Worm (Caenorhabditis elegans): ENCODE measurements around the gene T26C12.1.

DNA sequence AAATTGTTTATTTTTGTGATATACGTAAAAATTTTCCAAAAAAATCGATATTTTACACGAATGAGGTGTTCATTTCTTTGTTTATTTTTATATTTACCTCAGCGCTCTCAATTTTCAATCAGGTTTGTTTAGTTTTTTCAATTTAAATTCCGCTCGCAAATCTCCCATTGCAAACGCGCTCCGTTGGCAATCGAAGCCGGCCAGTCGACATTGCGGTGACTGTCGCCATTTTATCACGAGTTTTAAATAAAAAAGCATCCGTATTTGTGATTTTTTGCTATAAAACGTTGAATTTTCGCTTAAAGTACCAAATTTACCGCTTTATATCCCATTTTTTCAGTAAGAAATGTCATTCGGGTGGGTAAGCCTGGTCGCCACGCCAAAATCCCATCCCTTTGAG is 45.3 kb upstream of the T26C12.1 start, which contains the start of gene slmp-1:
- peak; percentile 36 for TF ChIP-seq tbx-2 (tag; optimal IDR thresholded peaks at IDR 0.05)
- TF ChIP-seq rnt-1 (tag; optimal IDR thresholded peaks at IDR 0.05) = peak; percentile 66
- no peak for TF ChIP-seq elt-2 (tag; optimal IDR thresholded peaks at IDR 0.05)
- TF ChIP-seq nhr-237 (tag; optimal IDR thresholded peaks at IDR 0.05) = no peak
- no peak for TF ChIP-seq efl-3 (GFP tag; optimal IDR thresholded peaks at IDR 0.05)

Measured in whole organism, L1 larva.